Fruit fly (Drosophila melanogaster): ENCODE data around the gene Jon74E.
A peak's percentile ranks its signal among the peaks of the same experiment; 100 is the strongest.

Gene Jon74E

dm6 chr3L:17590455-17591216 lies 41.7 kb upstream of the Jon74E start (continued):
- TF ChIP-seq Hr3 (GFP tag; optimal IDR thresholded peaks at IDR 0.05) (no peak), CG13296 (GFP tag; optimal IDR thresholded peaks at IDR 0.05) (no peak), cas (GFP tag; IDR thresholded peaks at IDR 0.05) (no peak), Nf-YA (GFP tag; IDR thresholded peaks at IDR 0.05) (no peak), CG16813 (GFP tag; IDR thresholded peaks at IDR 0.05; ENCODE audit: partially characterized antibody) (no peak), CG6175 (GFP tag; IDR thresholded peaks at IDR 0.05) (no peak), CG10366 (GFP tag; IDR thresholded peaks at IDR 0.05) (no peak), slp2 (GFP tag; optimal IDR thresholded peaks at IDR 0.05) (no peak), Atf-2 (GFP tag; optimal IDR thresholded peaks at IDR 0.05) (no peak), B-H1 (GFP tag; IDR thresholded peaks at IDR 0.05) (no peak), bab2 (GFP tag; optimal IDR thresholded peaks at IDR 0.05) (no peak), Nf-YB (GFP tag; optimal IDR thresholded peaks at IDR 0.05) (no peak), Bgb (GFP tag; IDR thresholded peaks at IDR 0.05; ENCODE audit: partially characterized antibody) (no peak), D19A (tag; optimal IDR thresholded peaks at IDR 0.05) (no peak), CG9727 (GFP tag; optimal IDR thresholded peaks at IDR 0.05) (no peak), CG31388 (GFP tag; optimal IDR thresholded peaks at IDR 0.05) (no peak), CG18764 (GFP tag; optimal IDR thresholded peaks at IDR 0.05) (no peak), ERR (GFP tag; optimal IDR thresholded peaks at IDR 0.05) (no peak), bbx (GFP tag; IDR thresholded peaks at IDR 0.05; ENCODE audit: partially characterized antibody) (peak; percentile 34; the same call in 1 of the 2 replicates), CG2120 (GFP tag; optimal IDR thresholded peaks at IDR 0.05) (no peak), E2f2 (GFP tag; IDR thresholded peaks at IDR 0.05) (0 out of 2 replicates have a peak, but pooled peaks have one; percentile 20), CHES-1-like (GFP tag; optimal IDR thresholded peaks at IDR 0.05) (no peak), chn (GFP tag; optimal IDR thresholded peaks at IDR 0.05) (no peak), hbn (GFP tag; IDR thresholded peaks at IDR 0.05; ENCODE audit: partially characterized antibody) (0 out of 2 replicates have a peak, but pooled peaks have one; percentile 22), CG12769 (tag; optimal IDR thresholded peaks at IDR 0.05) (peak; percentile 27), CG6272 (GFP tag; IDR thresholded peaks at IDR 0.05) (no peak), CG9876 (GFP tag; optimal IDR thresholded peaks at IDR 0.05) (no peak), gem (tag; optimal IDR thresholded peaks at IDR 0.05) (peak; percentile 53), CG15011 (GFP tag; optimal IDR thresholded peaks at IDR 0.05) (no peak), psq (GFP tag; optimal IDR thresholded peaks at IDR 0.05) (no peak), crc (GFP tag; optimal IDR thresholded peaks at IDR 0.05) (no peak), dan (GFP tag; IDR thresholded peaks at IDR 0.05) (no peak), CG8478 (optimal IDR thresholded peaks at IDR 0.05) (peak; percentile 88), Hmr (GFP tag; optimal IDR thresholded peaks at IDR 0.05) (no peak), tup (GFP tag; optimal IDR thresholded peaks at IDR 0.05) (no peak), bsh (GFP tag; optimal IDR thresholded peaks at IDR 0.05) (no peak), Atf3 (GFP tag; optimal IDR thresholded peaks at IDR 0.05) (no peak), CG17912 (GFP tag; optimal IDR thresholded peaks at IDR 0.05) (no peak), sug (tag; optimal IDR thresholded peaks at IDR 0.05) (peak; percentile 15), slou (GFP tag; optimal IDR thresholded peaks at IDR 0.05) (no peak), BEAF-32 (GFP tag; optimal IDR thresholded peaks at IDR 0.05) (no peak), Mad (GFP tag; optimal IDR thresholded peaks at IDR 0.05) (no peak), CG12236 (GFP tag; optimal IDR thresholded peaks at IDR 0.05) (no peak), CG16779 (GFP tag; IDR thresholded peaks at IDR 0.05) (no peak), Ptx1 (GFP tag; IDR thresholded peaks at IDR 0.05) (0 out of 2 replicates have a peak, but pooled peaks have one; percentile 5), prd (optimal IDR thresholded peaks at IDR 0.05) (no peak), prd (GFP tag; IDR thresholded peaks at IDR 0.05) (no peak), rib (GFP tag; IDR thresholded peaks at IDR 0.05) (0 out of 2 replicates have a peak, but pooled peaks have one; percentile 43), ttk (GFP tag; IDR thresholded peaks at IDR 0.05) (no peak), lov (optimal IDR thresholded peaks at IDR 0.05) (no peak), lov (GFP tag; IDR thresholded peaks at IDR 0.05) (no peak)
